Worm (Caenorhabditis elegans) whole organism, midembryonic: ENCODE measurements around the gene sms-3.

Experiments
- cog-1 ChIP-seq: sonication (generic microtip); optimal IDR thresholded peaks from 2 replicates; lab custom pipeline; 2016; ENCODE audit warnings: missing genetic modification characterization, missing compliant biosample characterization
- flt-1 ChIP-seq: fragments of 200-800 bp; sonication (Bioruptor generic); IDR thresholded peaks from 2 replicates; pipeline ENCODE4 v1.3.6; 2022; ENCODE audit warnings: missing genetic modification characterization, missing compliant biosample characterization
- tab-1 ChIP-seq: fragments of 200-800 bp; sonication (Bioruptor generic); IDR thresholded peaks from 2 replicates; pipeline ENCODE4 v1.3.6; 2022; ENCODE audit warnings: missing genetic modification characterization, missing compliant biosample characterization
- ztf-29 ChIP-seq: fragments of 200-800 bp; sonication (Bioruptor generic); IDR thresholded peaks from 2 replicates; pipeline ENCODE4 v1.3.6; 2022; ENCODE audit warnings: missing genetic modification reagents, missing genetic modification characterization, missing compliant biosample characterization

- TF ChIP-seq flt-1 (GFP tag; lab: Robert Waterston, UW) (no peak), cog-1 (tag; lab: Kevin White, UChicago) (no peak), ztf-29 (no peak), tab-1 (no peak)
Measured at ce11 chrIII:1622329-1622728, 21.4 kb upstream of the sms-3 start.
